Fruit fly (Drosophila melanogaster) whole organism, embryonic: Measurements from ENCODE around the gene CG32554.

ENCODE experiments used
- Ada2b ChIP-seq: fragments of 200-800 bp; sonication (Bioruptor generic); IDR thresholded peaks from 2 replicates; pipeline ENCODE4 v1.3.6; 2022; ENCODE audit warnings: missing biosample characterization, missing genetic modification characterization
- Awh ChIP-seq: fragments of 200-800 bp; sonication (Bioruptor generic); IDR thresholded peaks from 2 replicates; pipeline ENCODE4, ENCODE4 v1.3.6; 2022; ENCODE audit warnings: missing biosample characterization, missing genetic modification characterization
- B-H2 ChIP-seq: fragments of 200-800 bp; sonication (Bioruptor generic); optimal IDR thresholded peaks from 2 replicates; lab custom pipeline; 2018; ENCODE audit warnings: missing biosample characterization, mild to moderate bottlenecking, missing genetic modification characterization
- BtbVII ChIP-seq: fragments of 200-800 bp; sonication (Bioruptor generic); optimal IDR thresholded peaks from 3 replicates; lab custom pipeline; 2017; ENCODE audit warnings: missing biosample characterization, mild to moderate bottlenecking, missing genetic modification characterization
- CG10321 ChIP-seq: fragments of 200-800 bp; sonication (Bioruptor generic); IDR thresholded peaks from 2 replicates; pipeline ENCODE4 v1.3.6; 2022; ENCODE audit warnings: missing biosample characterization, missing genetic modification characterization
- CG11398 ChIP-seq: fragments of 200-800 bp; sonication (Bioruptor generic); optimal IDR thresholded peaks from 2 replicates; lab custom pipeline; 2016; ENCODE audit warnings: missing biosample characterization, missing genetic modification characterization
- CG11456 ChIP-seq: fragments of 200-800 bp; sonication (Bioruptor generic); IDR thresholded peaks from 3 replicates; pipeline ENCODE4 v1.3.6; 2022; ENCODE audit warnings: missing biosample characterization, missing genetic modification characterization
- CG12104 ChIP-seq: fragments of 200-800 bp; sonication (Bioruptor generic); optimal IDR thresholded peaks from 3 replicates; lab custom pipeline; 2016; ENCODE audit warnings: missing biosample characterization, missing genetic modification characterization
- CG12236 ChIP-seq: fragments of 200-800 bp; sonication (Bioruptor generic); optimal IDR thresholded peaks from 2 replicates; lab custom pipeline; 2016; ENCODE audit warnings: missing biosample characterization, missing genetic modification characterization
- CG12769 ChIP-seq: fragments of 200-800 bp; sonication (Bioruptor generic); optimal IDR thresholded peaks from 2 replicates; lab custom pipeline; 2019; ENCODE audit warnings: missing biosample characterization, mild to moderate bottlenecking, missing genetic modification characterization, moderate library complexity
- CG18262 ChIP-seq: fragments of 200-800 bp; optimal IDR thresholded peaks from 3 replicates; lab custom pipeline; 2019; ENCODE audit warnings: missing biosample characterization, mild to moderate bottlenecking, missing genetic modification characterization, moderate library complexity
- CG30431 ChIP-seq: fragments of 200-800 bp; sonication (Bioruptor generic); optimal IDR thresholded peaks from 2 replicates; lab custom pipeline; 2017; ENCODE audit warnings: missing biosample characterization, missing genetic modification characterization
- CG4404 ChIP-seq: fragments of 200-800 bp; sonication (Bioruptor generic); IDR thresholded peaks from 2 replicates; pipeline ENCODE4 v1.3.6; 2022; ENCODE audit warnings: missing biosample characterization, missing genetic modification characterization
- CG4854 ChIP-seq: fragments of 200-800 bp; sonication (Bioruptor generic); optimal IDR thresholded peaks from 2 replicates; lab custom pipeline; 2016; ENCODE audit warnings: missing biosample characterization, missing genetic modification characterization, inconsistent platforms
- CG6272 ChIP-seq: fragments of 200-800 bp; sonication (Bioruptor generic); IDR thresholded peaks from 2 replicates; pipeline ENCODE4 v1.3.6; 2022; ENCODE audit warnings: missing biosample characterization, missing genetic modification characterization
- CG7271 ChIP-seq: fragments of 200-800 bp; sonication (Bioruptor generic); optimal IDR thresholded peaks from 2 replicates; lab custom pipeline; 2018; ENCODE audit warnings: missing biosample characterization, mild to moderate bottlenecking, missing genetic modification characterization, moderate library complexity
- CG7987 ChIP-seq: fragments of 200-800 bp; sonication (Bioruptor generic); optimal IDR thresholded peaks from 2 replicates; lab custom pipeline; 2018; ENCODE audit warnings: missing biosample characterization, mild to moderate bottlenecking, missing genetic modification characterization, moderate library complexity
- CG8388 ChIP-seq: fragments of 200-800 bp; sonication (Bioruptor generic); optimal IDR thresholded peaks from 2 replicates; lab custom pipeline; 2019; ENCODE audit warnings: missing biosample characterization, mild to moderate bottlenecking, missing genetic modification characterization, moderate library complexity
- CG9817 ChIP-seq: fragments of 200-800 bp; sonication (Bioruptor generic); optimal IDR thresholded peaks from 2 replicates; lab custom pipeline; 2018; ENCODE audit warnings: missing biosample characterization, mild to moderate bottlenecking, missing genetic modification characterization, moderate library complexity
- CG9876 ChIP-seq: fragments of 200-800 bp; sonication (Bioruptor generic); optimal IDR thresholded peaks from 2 replicates; lab custom pipeline; 2016; ENCODE audit warnings: missing biosample characterization, missing genetic modification characterization
- HLH4C ChIP-seq: fragments of 200-800 bp; sonication (Bioruptor generic); IDR thresholded peaks from 3 replicates; pipeline ENCODE4 v1.3.6; 2022; ENCODE audit warnings: missing biosample characterization, missing genetic modification characterization; ENCODE audit not compliant: partially characterized antibody
- Hand ChIP-seq: fragments of 200-800 bp; sonication (Bioruptor generic); optimal IDR thresholded peaks from 2 replicates; lab custom pipeline; 2017; ENCODE audit warnings: mild to moderate bottlenecking, missing biosample characterization, missing genetic modification reagents, missing genetic modification characterization
- Hr51 ChIP-seq, 2 experiments: fragments of 200-800 bp; sonication (Bioruptor generic); optimal IDR thresholded peaks; 2 replicates in 1 of 2; 3 replicates in 1 of 2; lab custom pipeline; 2016 to 2018; ENCODE audit warnings: missing biosample characterization in 2 of 2, missing genetic modification characterization in 2 of 2, mild to moderate bottlenecking in 1 of 2, moderate library complexity in 1 of 2
- MTF-1 ChIP-seq: fragments of 200-800 bp; sonication (Bioruptor generic); optimal IDR thresholded peaks from 2 replicates; lab custom pipeline; 2018; ENCODE audit warnings: missing biosample characterization, mild to moderate bottlenecking, missing genetic modification characterization, borderline replicate concordance
- Myb ChIP-seq: fragments of 200-800 bp; sonication (Bioruptor generic); optimal IDR thresholded peaks from 2 replicates; lab custom pipeline; 2016; ENCODE audit warnings: missing biosample characterization, missing genetic modification characterization
- Nf-YB ChIP-seq: fragments of 200-800 bp; sonication (Bioruptor generic); optimal IDR thresholded peaks from 3 replicates; lab custom pipeline; 2019; ENCODE audit warnings: missing biosample characterization, mild to moderate bottlenecking, missing genetic modification characterization, moderate library complexity
- NfI ChIP-seq: fragments of 200-800 bp; sonication (Bioruptor generic); optimal IDR thresholded peaks from 3 replicates; lab custom pipeline; 2018; ENCODE audit warnings: missing biosample characterization, mild to moderate bottlenecking, missing genetic modification characterization, moderate library complexity
- Opbp ChIP-seq: fragments of 200-800 bp; sonication (Bioruptor generic); IDR thresholded peaks from 3 replicates; pipeline ENCODE4 v1.3.6; 2022; ENCODE audit warnings: missing biosample characterization, missing genetic modification characterization; ENCODE audit not compliant: partially characterized antibody
- PHDP ChIP-seq: fragments of 200-800 bp; sonication (Bioruptor generic); optimal IDR thresholded peaks from 3 replicates; lab custom pipeline; 2018; ENCODE audit warnings: missing biosample characterization, mild to moderate bottlenecking, missing genetic modification characterization, moderate library complexity
- caup ChIP-seq: fragments of 200-800 bp; sonication (Bioruptor generic); optimal IDR thresholded peaks from 3 replicates; lab custom pipeline; 2017; ENCODE audit warnings: missing biosample characterization, mild to moderate bottlenecking, missing genetic modification characterization, moderate library complexity; ENCODE audit not compliant: severe bottlenecking
- dm ChIP-seq: fragments of 200-800 bp; sonication (Bioruptor generic); optimal IDR thresholded peaks from 3 replicates; lab custom pipeline; 2016; ENCODE audit warnings: missing biosample characterization, missing genetic modification characterization
- dpn ChIP-seq, 2 experiments: fragments of 200-800 bp; sonication (Bioruptor generic); optimal IDR thresholded peaks; 3 replicates each; lab custom pipeline; 2016; ENCODE audit warnings: missing biosample characterization in 2 of 2, missing genetic modification characterization in 2 of 2
- fru ChIP-seq: fragments of >200 bp; optimal IDR thresholded peaks from 2 replicates; lab custom pipeline; 2017
- gce ChIP-seq: fragments of 200-800 bp; sonication (Bioruptor generic); IDR thresholded peaks from 3 replicates; pipeline ENCODE4 v1.3.6; 2022; ENCODE audit warnings: missing biosample characterization, missing genetic modification characterization
- gfzf ChIP-seq: fragments of 200-800 bp; sonication (Bioruptor generic); optimal IDR thresholded peaks from 2 replicates; lab custom pipeline; 2016; ENCODE audit warnings: missing biosample characterization, mild to moderate bottlenecking, missing genetic modification characterization, moderate library complexity
- kah ChIP-seq: fragments of 200-800 bp; sonication (Bioruptor generic); optimal IDR thresholded peaks from 2 replicates; lab custom pipeline; 2018; ENCODE audit warnings: missing biosample characterization, mild to moderate bottlenecking, missing genetic modification characterization
- kay ChIP-seq: fragments of 200-800 bp; sonication (Bioruptor generic); optimal IDR thresholded peaks from 2 replicates; lab custom pipeline; 2016; ENCODE audit warnings: missing biosample characterization, missing genetic modification characterization
- knrl ChIP-seq: fragments of 200-800 bp; sonication (Bioruptor generic); IDR thresholded peaks from 3 replicates; pipeline ENCODE4 v1.3.6; 2022; ENCODE audit warnings: missing biosample characterization, missing genetic modification characterization; ENCODE audit not compliant: partially characterized antibody
- lilli ChIP-seq: fragments of 200-800 bp; sonication (Bioruptor generic); optimal IDR thresholded peaks from 3 replicates; lab custom pipeline; 2016; ENCODE audit warnings: missing biosample characterization, missing genetic modification characterization
- lmd ChIP-seq: fragments of 200-800 bp; sonication (Bioruptor generic); IDR thresholded peaks from 2 replicates; pipeline ENCODE4 v1.3.6; 2022; ENCODE audit warnings: missing biosample characterization, missing genetic modification characterization
- mam ChIP-seq: fragments of 200-800 bp; sonication (Bioruptor generic); optimal IDR thresholded peaks from 3 replicates; lab custom pipeline; 2016; ENCODE audit warnings: missing biosample characterization, missing genetic modification characterization
- p53 ChIP-seq: fragments of 200-800 bp; sonication (Bioruptor generic); optimal IDR thresholded peaks from 2 replicates; lab custom pipeline; 2016; ENCODE audit warnings: missing biosample characterization, missing genetic modification characterization
- ranshi ChIP-seq: fragments of 200-800 bp; sonication (Bioruptor generic); IDR thresholded peaks from 2 replicates; pipeline ENCODE4 v1.3.6; 2022; ENCODE audit warnings: missing biosample characterization, missing genetic modification characterization
- rib ChIP-seq: fragments of 200-800 bp; sonication (Bioruptor generic); IDR thresholded peaks from 2 replicates; pipeline ENCODE4 v1.3.6; 2022; ENCODE audit warnings: missing biosample characterization, missing genetic modification characterization
- schlank ChIP-seq: fragments of 200-800 bp; sonication (Bioruptor generic); optimal IDR thresholded peaks from 2 replicates; lab custom pipeline; 2018; ENCODE audit warnings: missing biosample characterization, mild to moderate bottlenecking, missing genetic modification characterization
- seq ChIP-seq: fragments of 200-800 bp; sonication (Bioruptor generic); IDR thresholded peaks from 2 replicates; pipeline ENCODE4 v1.3.6; 2022; ENCODE audit warnings: missing biosample characterization, missing genetic modification characterization
- shn ChIP-seq: fragments of 200-800 bp; sonication (Bioruptor generic); optimal IDR thresholded peaks from 3 replicates; lab custom pipeline; 2016; ENCODE audit warnings: missing biosample characterization, missing genetic modification characterization
- slp2 ChIP-seq: fragments of 200-800 bp; sonication (Bioruptor generic); optimal IDR thresholded peaks from 2 replicates; lab custom pipeline; 2016; ENCODE audit warnings: missing biosample characterization, missing genetic modification characterization
- tgo ChIP-seq: fragments of 200-800 bp; sonication (Bioruptor generic); IDR thresholded peaks from 3 replicates; pipeline ENCODE4 v1.3.6; 2022; ENCODE audit warnings: missing biosample characterization, missing genetic modification characterization
- tll ChIP-seq, 2 experiments: fragments of 200-800 bp in 1 of 2; fragments of >200 bp in 1 of 2; sonication (Bioruptor generic) in 1 of 2; optimal IDR thresholded peaks; 2 replicates each; lab custom pipeline; 2017 to 2019; ENCODE audit warnings: missing biosample characterization in 2 of 2, missing genetic modification characterization in 2 of 2, mild to moderate bottlenecking in 1 of 2, moderate library complexity in 1 of 2
- usp ChIP-seq: fragments of >200 bp; optimal IDR thresholded peaks from 2 replicates; lab custom pipeline; 2017; ENCODE audit warnings: missing biosample characterization, missing genetic modification characterization

The CG32554 gene

dm6 chrX:17844623-17845022 is 7.9 kb downstream of the CG32554 start, which contains the start of the genes CG8142 and Ucp4A (continued):
- TF ChIP-seq usp (GFP tag; lab: Kevin White, UChicago) = no peak
- TF ChIP-seq ranshi (GFP tag; lab: Robert Waterston, UW) = peak; percentile 96
- TF ChIP-seq lmd = peak; percentile 96
- TF ChIP-seq CG18262 (tag; lab: Kevin White, UChicago) = peak; percentile 91
- peak; percentile 73 to 90 for TF ChIP-seq dpn (GFP tag; optimal IDR thresholded peaks at IDR 0.05; lab: Kevin White, UChicago)
- peak; percentile 63 for TF ChIP-seq Nf-YB (GFP tag; lab: Kevin White, UChicago)
- peak; percentile 87 for TF ChIP-seq CG12104 (GFP tag; lab: Kevin White, UChicago)
- peak; percentile 93 for TF ChIP-seq Ada2b (GFP tag; lab: Robert Waterston, UW)
- TF ChIP-seq MTF-1 (GFP tag; lab: Kevin White, UChicago) = peak; percentile 73
- peak; percentile 86 for TF ChIP-seq BtbVII (GFP tag; lab: Kevin White, UChicago)
- no peak for TF ChIP-seq HLH4C (GFP tag; lab: Robert Waterston, UW)
- peak; percentile 53; the same call in 2 of the 3 replicates for TF ChIP-seq knrl (GFP tag; lab: Robert Waterston, UW)
- peak; percentile 87 for TF ChIP-seq CG30431 (GFP tag; lab: Kevin White, UChicago)
- TF ChIP-seq kay (GFP tag; lab: Kevin White, UChicago) = peak; percentile 83
- TF ChIP-seq seq (GFP tag; lab: Robert Waterston, UW) = peak; percentile 93
- peak; percentile 96 for TF ChIP-seq CG6272
- peak; percentile 84 for TF ChIP-seq CG7271 (tag; lab: Kevin White, UChicago)
- peak; percentile 80 for TF ChIP-seq CG10321 (GFP tag; lab: Robert Waterston, UW)
- TF ChIP-seq gfzf (GFP tag; lab: Kevin White, UChicago) = no peak
- peak; percentile 51 for TF ChIP-seq schlank
- TF ChIP-seq CG11398 = no peak
- TF ChIP-seq CG12769 = no peak
- TF ChIP-seq PHDP (tag; lab: Kevin White, UChicago) = peak; percentile 90
- TF ChIP-seq shn (GFP tag; lab: Kevin White, UChicago) = peak; percentile 20
- TF ChIP-seq lilli (GFP tag; lab: Kevin White, UChicago) = peak; percentile 87
- TF ChIP-seq CG4854 = peak; percentile 60
- no peak for TF ChIP-seq p53
- peak; percentile 26 for TF ChIP-seq dm
- TF ChIP-seq rib = peak; percentile 77
- peak; percentile 89 for TF ChIP-seq gce (GFP tag; lab: Robert Waterston, UW)
- TF ChIP-seq Opbp (GFP tag; lab: Robert Waterston, UW) = 0 out of 3 replicates have a peak, but pooled peaks have one; percentile 14
- peak; percentile 89 for TF ChIP-seq CG9817 (tag; lab: Kevin White, UChicago)
- TF ChIP-seq Myb (GFP tag; lab: Kevin White, UChicago) = peak; percentile 23
- peak; percentile 77 to 86 for TF ChIP-seq Hr51 (GFP tag; optimal IDR thresholded peaks at IDR 0.05; lab: Kevin White, UChicago)
- TF ChIP-seq CG4404 (GFP tag; lab: Robert Waterston, UW) = peak; percentile 95
- peak; percentile 85 for TF ChIP-seq B-H2 (GFP tag; lab: Kevin White, UChicago)
- TF ChIP-seq Hand (GFP tag; lab: Kevin White, UChicago) = peak; percentile 41
- peak; percentile 74 for TF ChIP-seq kah (GFP tag; lab: Kevin White, UChicago)
- peak; percentile 9 for TF ChIP-seq CG7987 (GFP tag; lab: Kevin White, UChicago)
- TF ChIP-seq Awh = peak; percentile 95
- peak; percentile 71 for TF ChIP-seq mam (GFP tag; lab: Kevin White, UChicago)
- TF ChIP-seq CG11456 (GFP tag; lab: Robert Waterston, UW) = peak; percentile 93
- peak; percentile 98 for TF ChIP-seq tgo (GFP tag; lab: Robert Waterston, UW)
- peak; percentile 84 for TF ChIP-seq CG8388
- TF ChIP-seq CG9876 (GFP tag; lab: Kevin White, UChicago) = no peak
- peak in 1 of 2 experiments; percentile 7 for TF ChIP-seq tll (GFP tag; optimal IDR thresholded peaks at IDR 0.05; lab: Kevin White, UChicago)
- TF ChIP-seq NfI (GFP tag; lab: Kevin White, UChicago) = peak; percentile 84
- peak; percentile 89 for TF ChIP-seq caup
- TF ChIP-seq fru (lab: Kevin White, UChicago) = no peak
- TF ChIP-seq slp2 (GFP tag; lab: Kevin White, UChicago) = peak; percentile 39
- no peak for TF ChIP-seq CG12236 (GFP tag; lab: Kevin White, UChicago)
